Fruit fly (Drosophila melanogaster) whole organism, prepupa: ENCODE measurements around the gene Iyd.
A peak's percentile ranks its signal among the peaks of the same experiment; 100 is the strongest.

Experiments used
- Blimp-1 ChIP-seq: fragments of 200-800 bp; sonication (Bioruptor generic); optimal IDR thresholded peaks from 3 replicates; lab custom pipeline; 2017; ENCODE audit warnings: missing biosample characterization, missing genetic modification characterization, mild to moderate bottlenecking, moderate library complexity, missing genetic modification reagents
- CG10669 ChIP-seq: fragments of 200-800 bp; sonication (Bioruptor generic); optimal IDR thresholded peaks from 3 replicates; lab custom pipeline; 2018; ENCODE audit warnings: missing biosample characterization, mild to moderate bottlenecking, missing genetic modification characterization, moderate library complexity
- CG11294 ChIP-seq: fragments of 200-800 bp; sonication (Bioruptor generic); IDR thresholded peaks from 2 replicates; pipeline ENCODE4 v1.3.6; 2022; ENCODE audit warnings: missing biosample characterization, missing genetic modification characterization
- CG15336 ChIP-seq: fragments of 200-800 bp; sonication (Bioruptor generic); IDR thresholded peaks from 2 replicates; pipeline ENCODE4 v1.3.6; 2022; ENCODE audit warnings: missing biosample characterization, missing genetic modification characterization
- CG16779 ChIP-seq: fragments of 200-800 bp; sonication (Bioruptor generic); optimal IDR thresholded peaks from 3 replicates; lab custom pipeline; 2017; ENCODE audit warnings: missing biosample characterization, mild to moderate bottlenecking, missing genetic modification characterization
- CG32006 ChIP-seq: fragments of 200-800 bp; sonication (Bioruptor generic); optimal IDR thresholded peaks from 3 replicates; lab custom pipeline; 2017; ENCODE audit warnings: missing biosample characterization, mild to moderate bottlenecking, missing genetic modification characterization
- CG3919 ChIP-seq: fragments of 200-800 bp; sonication (Bioruptor generic); optimal IDR thresholded peaks from 3 replicates; lab custom pipeline; 2016; ENCODE audit warnings: missing biosample characterization, missing genetic modification characterization
- CG4318 ChIP-seq: fragments of 200-800 bp; sonication (Bioruptor generic); optimal IDR thresholded peaks from 3 replicates; lab custom pipeline; 2017; ENCODE audit warnings: missing biosample characterization, mild to moderate bottlenecking, missing genetic modification characterization
- CG6163 ChIP-seq: fragments of 200-800 bp; sonication (Bioruptor generic); IDR thresholded peaks from 3 replicates; pipeline ENCODE4 v1.3.6; 2022; ENCODE audit warnings: missing biosample characterization, missing genetic modification characterization
- CG6276 ChIP-seq: fragments of 200-800 bp; sonication (Bioruptor generic); optimal IDR thresholded peaks from 2 replicates; lab custom pipeline; 2017; ENCODE audit warnings: missing biosample characterization, mild to moderate bottlenecking, missing genetic modification characterization
- CG6808 ChIP-seq: fragments of 200-800 bp; sonication (Bioruptor generic); optimal IDR thresholded peaks from 3 replicates; lab custom pipeline; 2017; ENCODE audit warnings: missing biosample characterization, missing genetic modification characterization, mild to moderate bottlenecking, moderate library complexity, missing genetic modification reagents
- CG7368 ChIP-seq: fragments of 200-800 bp; sonication (Bioruptor generic); optimal IDR thresholded peaks from 3 replicates; lab custom pipeline; 2016; ENCODE audit warnings: missing biosample characterization, missing genetic modification characterization
- CG8119 ChIP-seq: fragments of 200-800 bp; sonication (Bioruptor generic); IDR thresholded peaks from 3 replicates; pipeline ENCODE4 v1.3.6; 2022; ENCODE audit warnings: missing biosample characterization, missing genetic modification characterization
- CG8319 ChIP-seq: fragments of 200-800 bp; sonication (Bioruptor generic); optimal IDR thresholded peaks from 3 replicates; lab custom pipeline; 2016; ENCODE audit warnings: missing biosample characterization, missing genetic modification characterization
- CG8632 ChIP-seq: fragments of 200-800 bp; sonication (Bioruptor generic); optimal IDR thresholded peaks from 3 replicates; lab custom pipeline; 2016; ENCODE audit warnings: missing biosample characterization, missing genetic modification characterization
- CG9139 ChIP-seq: fragments of 200-800 bp; sonication (Bioruptor generic); optimal IDR thresholded peaks from 3 replicates; lab custom pipeline; 2017; ENCODE audit warnings: missing biosample characterization, mild to moderate bottlenecking, missing genetic modification characterization
- Eip78C ChIP-seq: fragments of 200-800 bp; sonication (Bioruptor generic); peaks from one replicate; lab custom pipeline; 2016; ENCODE audit warnings: missing biosample characterization, missing genetic modification characterization
- Ets96B ChIP-seq: fragments of 200-800 bp; optimal IDR thresholded peaks from 2 replicates; lab custom pipeline; 2019; ENCODE audit warnings: missing biosample characterization, mild to moderate bottlenecking, missing genetic modification characterization, moderate library complexity
- Gug ChIP-seq: fragments of 200-800 bp; sonication (Bioruptor generic); IDR thresholded peaks from 2 replicates; pipeline ENCODE4 v1.3.6; 2022; ENCODE audit warnings: missing biosample characterization, missing genetic modification characterization
- Lpt ChIP-seq: fragments of 200-800 bp; sonication (Bioruptor generic); optimal IDR thresholded peaks from 3 replicates; lab custom pipeline; 2016; ENCODE audit warnings: missing biosample characterization, missing genetic modification characterization
- OdsH ChIP-seq: fragments of 200-800 bp; sonication (Bioruptor generic); optimal IDR thresholded peaks from 3 replicates; lab custom pipeline; 2016; ENCODE audit warnings: missing biosample characterization, missing genetic modification characterization
- Smox ChIP-seq: fragments of 200-800 bp; sonication (Bioruptor generic); optimal IDR thresholded peaks from 3 replicates; lab custom pipeline; 2016; ENCODE audit warnings: missing biosample characterization, missing genetic modification characterization
- Sox102F ChIP-seq: fragments of 200-800 bp; sonication (Bioruptor generic); optimal IDR thresholded peaks from 2 replicates; lab custom pipeline; 2016; ENCODE audit warnings: missing biosample characterization, mild to moderate bottlenecking, missing genetic modification characterization
- achi ChIP-seq: fragments of 200-800 bp; sonication (Bioruptor generic); optimal IDR thresholded peaks from 3 replicates; lab custom pipeline; 2016; ENCODE audit warnings: missing biosample characterization, missing genetic modification characterization
- acj6 ChIP-seq: fragments of 200-800 bp; sonication (Bioruptor generic); optimal IDR thresholded peaks from 3 replicates; lab custom pipeline; 2016; ENCODE audit warnings: missing biosample characterization, missing genetic modification characterization
- cyc ChIP-seq: fragments of 200-800 bp; sonication (Bioruptor generic); optimal IDR thresholded peaks from 3 replicates; lab custom pipeline; 2016; ENCODE audit warnings: missing biosample characterization, missing genetic modification characterization
- dsx ChIP-seq: fragments of 200-800 bp; optimal IDR thresholded peaks from 3 replicates; lab custom pipeline; 2019; ENCODE audit warnings: missing biosample characterization, mild to moderate bottlenecking, missing genetic modification characterization, moderate library complexity; ENCODE audit not compliant: poor library complexity, severe bottlenecking
- eg ChIP-seq: fragments of 200-800 bp; sonication (Bioruptor generic); IDR thresholded peaks from 3 replicates; pipeline ENCODE4 v1.3.6; 2022; ENCODE audit warnings: missing biosample characterization, missing genetic modification characterization
- esn ChIP-seq: fragments of 200-800 bp; sonication (Bioruptor generic); optimal IDR thresholded peaks from 2 replicates; lab custom pipeline; 2016; ENCODE audit warnings: missing biosample characterization, mild to moderate bottlenecking, missing genetic modification characterization, moderate library complexity
- fkh ChIP-seq: fragments of 200-800 bp; sonication (Bioruptor generic); optimal IDR thresholded peaks from 3 replicates; lab custom pipeline; 2017; ENCODE audit warnings: missing biosample characterization, mild to moderate bottlenecking, missing genetic modification characterization, moderate library complexity
- pdm3 ChIP-seq: fragments of 200-800 bp; sonication (Bioruptor generic); optimal IDR thresholded peaks from 3 replicates; lab custom pipeline; 2016; ENCODE audit warnings: missing biosample characterization, missing genetic modification characterization
- spab ChIP-seq: fragments of 200-800 bp; sonication (Bioruptor generic); optimal IDR thresholded peaks from 2 replicates; lab custom pipeline; 2017; ENCODE audit warnings: missing biosample characterization, mild to moderate bottlenecking, missing genetic modification characterization, missing genetic modification reagents
- ss ChIP-seq, 2 experiments: fragments of 200-800 bp; sonication (Bioruptor generic); optimal IDR thresholded peaks; 2 replicates in 1 of 2; 3 replicates in 1 of 2; lab custom pipeline; 2017 to 2018; ENCODE audit warnings: mild to moderate bottlenecking in 2 of 2, missing biosample characterization in 2 of 2, missing genetic modification characterization in 2 of 2, moderate library complexity in 1 of 2
- svp ChIP-seq: fragments of 200-800 bp; sonication (Bioruptor generic); peaks from one replicate; lab custom pipeline; 2016; ENCODE audit warnings: missing biosample characterization, missing genetic modification characterization

The Iyd gene

DNA sequence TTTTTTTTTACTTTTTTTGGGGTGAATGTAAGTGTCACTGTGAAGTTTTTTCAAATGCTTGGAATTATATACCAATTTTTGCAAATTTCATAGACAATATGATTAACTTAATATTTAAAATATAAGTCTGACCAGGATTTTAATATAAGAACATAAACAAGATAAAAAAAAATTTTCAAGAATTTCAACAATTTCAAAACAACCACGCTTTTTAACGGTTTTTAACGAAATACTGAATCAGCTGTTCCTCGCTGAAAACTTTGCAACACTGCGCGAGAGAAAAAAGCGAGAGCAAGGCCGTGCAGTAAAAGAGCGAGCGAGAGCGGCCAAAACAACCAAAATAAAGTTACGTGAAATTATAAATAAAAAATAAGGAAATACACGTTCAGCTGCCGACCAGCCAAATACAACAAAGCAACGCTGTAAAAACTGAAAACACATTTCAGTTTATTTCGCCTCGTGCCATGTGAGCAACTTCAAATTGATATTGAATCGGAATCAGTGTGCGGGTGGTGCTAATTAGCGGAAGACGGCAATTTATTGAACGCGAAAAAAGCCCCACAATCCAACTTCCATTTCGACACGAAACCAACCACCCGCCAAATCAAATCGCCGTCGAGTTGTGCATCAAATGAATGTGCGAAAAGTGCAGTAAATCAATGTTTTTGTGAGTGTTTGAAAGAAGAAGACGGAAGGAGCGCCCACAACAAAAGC, at the start of gene Iyd, which contains the start of the genes CG46439 and CG33947 (continued):
- TF ChIP-seq Blimp-1 (GFP tag; lab: Kevin White, UChicago) (peak; percentile 28), acj6 (peak; percentile 22), dsx (peak; percentile 30), CG3919 (GFP tag; lab: Kevin White, UChicago) (peak; percentile 59), Smox (GFP tag; lab: Kevin White, UChicago) (peak; percentile 46), cyc (GFP tag; lab: Kevin White, UChicago) (no peak), CG16779 (peak; percentile 86), CG10669 (GFP tag; lab: Kevin White, UChicago) (peak; percentile 67), achi (GFP tag; lab: Kevin White, UChicago) (peak; percentile 27)
- TF ChIP-seq, all 60 proteins: peak for 45

DNA sequence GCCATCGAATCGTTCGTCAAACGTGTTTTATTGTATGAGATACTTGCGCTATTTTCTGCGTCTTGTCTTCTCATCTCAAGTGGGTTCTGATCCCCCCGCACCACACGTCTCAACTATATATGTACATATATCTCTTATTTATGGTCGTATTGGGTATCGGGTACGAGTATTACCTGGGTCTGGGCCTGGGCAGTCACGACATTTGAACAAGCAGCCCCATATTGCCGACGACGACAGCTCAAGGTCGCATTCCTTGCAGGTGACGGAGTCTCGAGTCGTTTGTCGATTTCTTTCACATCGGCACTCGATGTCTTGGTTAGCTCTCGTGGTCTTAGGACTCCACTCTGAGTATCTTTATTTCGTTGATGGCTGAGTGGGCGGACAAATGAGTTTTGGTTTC, 49.0 kb upstream of the Iyd start:
- TF ChIP-seq CG6276 (GFP tag; lab: Kevin White, UChicago), result no peak
- peak in 1 of 2 experiments; percentile 32 for TF ChIP-seq ss (GFP tag; optimal IDR thresholded peaks at IDR 0.05; lab: Kevin White, UChicago)
- TF ChIP-seq, all 60 proteins: peak for 1

DNA sequence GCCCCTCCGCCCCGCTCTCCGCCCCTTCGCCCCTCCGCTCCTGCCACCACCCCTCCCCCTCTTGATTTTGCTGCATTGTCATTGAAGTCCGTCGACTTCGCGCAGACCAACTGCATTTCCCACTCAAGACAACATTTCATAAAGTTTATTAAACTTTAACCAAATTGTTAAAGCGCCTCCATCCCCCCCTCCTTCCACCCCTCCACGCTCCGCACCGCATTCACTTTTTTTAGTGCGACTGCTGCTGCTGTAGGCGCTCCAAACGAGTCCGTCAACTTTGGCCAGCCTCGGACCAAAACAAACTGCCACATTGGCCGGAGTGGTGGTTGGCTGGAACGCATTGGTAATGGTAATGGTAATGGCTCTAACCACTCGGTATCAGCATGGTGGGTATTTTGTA, 42.8 kb upstream of the Iyd start:
- TF ChIP-seq CG11294 (no peak), CG8119 (peak; percentile 25; the same call in 1 of the 3 replicates), Ets96B (tag; lab: Kevin White, UChicago) (no peak), CG6163 (no peak), eg (GFP tag; lab: Robert Waterston, UW) (peak; percentile 57; the same call in 1 of the 3 replicates), CG8319 (GFP tag; lab: Kevin White, UChicago) (no peak), svp (no peak), cyc (GFP tag; lab: Kevin White, UChicago) (no peak), CG15336 (GFP tag; lab: Robert Waterston, UW) (no peak), fkh (GFP tag; lab: Kevin White, UChicago) (no peak), dsx (no peak), pdm3 (GFP tag; lab: Kevin White, UChicago) (no peak), CG16779 (no peak), CG6276 (GFP tag; lab: Kevin White, UChicago) (peak; percentile 37), Lpt (GFP tag; lab: Kevin White, UChicago) (peak; percentile 54), Sox102F (no peak), ss (GFP tag; optimal IDR thresholded peaks at IDR 0.05; lab: Kevin White, UChicago) (no peak), spab (GFP tag; lab: Kevin White, UChicago) (no peak)
- TF ChIP-seq, all 60 proteins: peak for 4

- TF ChIP-seq esn (GFP tag; lab: Kevin White, UChicago) (no peak), CG9139 (peak; percentile 63), CG15336 (GFP tag; lab: Robert Waterston, UW) (0 out of 2 replicates have a peak, but pooled peaks have one; percentile 7), CG32006 (no peak), CG11294 (no peak), ss (GFP tag; optimal IDR thresholded peaks at IDR 0.05; lab: Kevin White, UChicago) (peak; percentile 66 to 74), CG6808 (GFP tag; lab: Kevin White, UChicago) (peak; percentile 68), CG4318 (no peak), CG7368 (GFP tag; lab: Kevin White, UChicago) (no peak), Sox102F (no peak), OdsH (GFP tag; lab: Kevin White, UChicago) (no peak), CG8632 (peak; percentile 46), Eip78C (GFP tag; lab: Kevin White, UChicago) (peak; percentile 70), Gug (no peak), dsx (peak; percentile 52)
Measured at dm6 chr3L:11136349-11136748, 40.3 kb upstream of the Iyd start.
